Fruit fly (Drosophila melanogaster): Measurements from ENCODE around the gene kst.

Gene kst

dm6 chr3L:3336368-3337164 is at the start of gene kst, which contains the start of gene Drsl6 (continued):
- TF ChIP-seq CG34224 (GFP tag; IDR thresholded peaks at IDR 0.05; ENCODE audit: partially characterized antibody) (peak; percentile 64), Nf-YC (tag; optimal IDR thresholded peaks at IDR 0.05) (no peak), Bdp1 (GFP tag; optimal IDR thresholded peaks at IDR 0.05) (no peak), aop (GFP tag; IDR thresholded peaks at IDR 0.05) (no peak), Awh (GFP tag; IDR thresholded peaks at IDR 0.05) (peak; percentile 70; the same call in 1 of the 2 replicates), Hr39 (optimal IDR thresholded peaks at IDR 0.05) (no peak), peb (GFP tag; IDR thresholded peaks at IDR 0.05) (no peak), Sry-β (GFP tag; optimal IDR thresholded peaks at IDR 0.05) (peak; percentile 25), CG3163 (GFP tag; optimal IDR thresholded peaks at IDR 0.05) (peak; percentile 86), HLH4C (GFP tag; IDR thresholded peaks at IDR 0.05; ENCODE audit: partially characterized antibody) (peak; percentile 38; the same call in 2 of the 3 replicates), fd64A (GFP tag; optimal IDR thresholded peaks at IDR 0.05) (no peak), CG6854 (GFP tag; optimal IDR thresholded peaks at IDR 0.05) (peak; percentile 24), pnt (GFP tag; optimal IDR thresholded peaks at IDR 0.05) (no peak), dpn (GFP tag; optimal IDR thresholded peaks at IDR 0.05) (peak in 1 of 2 experiments; percentile 27), vnd (GFP tag; IDR thresholded peaks at IDR 0.05; ENCODE audit: partially characterized antibody) (no peak), ap (GFP tag; IDR thresholded peaks at IDR 0.05) (no peak), CG8388 (GFP tag; optimal IDR thresholded peaks at IDR 0.05) (no peak), D (optimal IDR thresholded peaks at IDR 0.05) (no peak), D (GFP tag; optimal IDR thresholded peaks at IDR 0.05) (no peak), kah (GFP tag; optimal IDR thresholded peaks at IDR 0.05) (peak; percentile 40), dan (GFP tag; IDR thresholded peaks at IDR 0.05) (no peak), CG2116 (GFP tag; optimal IDR thresholded peaks at IDR 0.05) (peak; percentile 65), grn (GFP tag; optimal IDR thresholded peaks at IDR 0.05) (peak; percentile 16), esg (GFP tag; conservative IDR thresholded peaks at IDR 0.05) (no peak), CG13424 (tag; optimal IDR thresholded peaks at IDR 0.05) (peak; percentile 13), CG31441 (GFP tag; IDR thresholded peaks at IDR 0.05) (no peak), CG7357 (GFP tag; IDR thresholded peaks at IDR 0.05) (no peak), YL-1 (GFP tag; optimal IDR thresholded peaks at IDR 0.05) (peak; percentile 19), dmrt99B (tag; optimal IDR thresholded peaks at IDR 0.05) (no peak), CG10959 (GFP tag; IDR thresholded peaks at IDR 0.05) (no peak), eve (GFP tag; optimal IDR thresholded peaks at IDR 0.05) (no peak), rib (GFP tag; IDR thresholded peaks at IDR 0.05) (peak; percentile 60; the same call in 1 of the 2 replicates), CG2678 (tag; optimal IDR thresholded peaks at IDR 0.05) (no peak), nom (GFP tag; optimal IDR thresholded peaks at IDR 0.05) (peak; percentile 78), sug (tag; optimal IDR thresholded peaks at IDR 0.05) (peak; percentile 52), ara (GFP tag; IDR thresholded peaks at IDR 0.05) (no peak), pros (GFP tag; optimal IDR thresholded peaks at IDR 0.05) (peak; percentile 37), ci (GFP tag; IDR thresholded peaks at IDR 0.05) (peak; percentile 53; the same call in 2 of the 3 replicates), HHEX (GFP tag; optimal IDR thresholded peaks at IDR 0.05) (no peak), Bgb (GFP tag; IDR thresholded peaks at IDR 0.05; ENCODE audit: partially characterized antibody) (peak; percentile 72), fu2 (GFP tag; optimal IDR thresholded peaks at IDR 0.05) (no peak), Atf6 (GFP tag; IDR thresholded peaks at IDR 0.05) (peak; percentile 37; the same call in 1 of the 2 replicates), Dll (GFP tag; IDR thresholded peaks at IDR 0.05; ENCODE audit: partially characterized antibody) (peak; percentile 30; the same call in 1 of the 4 replicates), shn (GFP tag; optimal IDR thresholded peaks at IDR 0.05) (no peak), CG1602 (GFP tag; optimal IDR thresholded peaks at IDR 0.05) (no peak), tna (GFP tag; IDR thresholded peaks at IDR 0.05; ENCODE audit: partially characterized antibody) (peak; percentile 59), onecut (GFP tag; IDR thresholded peaks at IDR 0.05) (peak; percentile 24; the same call in 1 of the 2 replicates), repo (GFP tag; optimal IDR thresholded peaks at IDR 0.05) (no peak), CG13775 (GFP tag; optimal IDR thresholded peaks at IDR 0.05) (no peak)
